Worm (Caenorhabditis elegans): Measurements from ENCODE around the gene B0524.3.

ce11 chrIII:1860129-1860528, 27.3 kb upstream of the B0524.3 start, which contains the start of gene ttc-7:
- TF ChIP-seq fax-1 (tag; optimal IDR thresholded peaks at IDR 0.05) (no peak), lin-11 (tag; optimal IDR thresholded peaks at IDR 0.05) (no peak), pag-3 (tag; optimal IDR thresholded peaks at IDR 0.05; ENCODE audit: borderline replicate concordance) (no peak), ahr-1 (tag; optimal IDR thresholded peaks at IDR 0.05) (no peak), nhr-232 (tag; optimal IDR thresholded peaks at IDR 0.05) (no peak), ceh-24 (tag; optimal IDR thresholded peaks at IDR 0.05) (no peak), madf-2 (tag; optimal IDR thresholded peaks at IDR 0.05) (no peak), ceh-9 (tag; optimal IDR thresholded peaks at IDR 0.05) (no peak), ama-1 (optimal IDR thresholded peaks at IDR 0.05) (no peak), sdc-2 (tag; optimal IDR thresholded peaks at IDR 0.05) (no peak), ets-4 (tag; optimal IDR thresholded peaks at IDR 0.05) (no peak), pqm-1 (tag; optimal IDR thresholded peaks at IDR 0.05) (no peak)

Data from whole organism, late embryonic.